Worm (Caenorhabditis elegans): ENCODE results near the gene mltn-9.

The mltn-9 gene

DNA sequence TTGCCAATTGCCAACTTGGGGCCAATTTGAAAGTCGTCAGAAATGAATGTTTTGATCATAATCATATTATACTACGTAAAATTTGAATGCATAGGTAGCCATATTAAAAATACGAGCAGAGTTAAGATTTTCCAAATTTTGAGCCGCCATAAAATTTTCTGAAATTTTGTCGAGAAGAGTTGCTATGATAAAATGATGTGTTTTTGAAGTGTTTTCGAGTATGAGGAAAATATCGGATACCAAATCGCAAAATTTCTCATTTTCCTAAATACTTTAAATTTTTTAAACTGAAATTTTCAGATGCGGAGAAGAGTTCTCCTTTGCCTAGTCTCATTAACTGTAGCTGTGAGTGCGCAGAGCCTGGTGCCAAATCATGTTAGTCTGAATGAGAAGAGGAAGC is 11.5 kb downstream of the mltn-9 start, which contains the start of gene tag-297:
tag-297 (plus strand) TSS at position 301 of the 400 bp plus-strand sequence.
- TF ChIP-seq tra-4 (tag; optimal IDR thresholded peaks at IDR 0.05) (no peak), ceh-13 (GFP tag; optimal IDR thresholded peaks at IDR 0.05) (no peak), hmg-4 (GFP tag; optimal IDR thresholded peaks at IDR 0.05) (no peak), tbx-11 (GFP tag; IDR thresholded peaks at IDR 0.05) (no peak), ets-7 (tag; optimal IDR thresholded peaks at IDR 0.05) (no peak), F13C5.2 (tag; optimal IDR thresholded peaks at IDR 0.05) (no peak), tbx-37 (GFP tag; conservative IDR thresholded peaks at IDR 0.05) (no peak), flt-1 (GFP tag; IDR thresholded peaks at IDR 0.05) (no peak), ama-1 (optimal IDR thresholded peaks at IDR 0.05) (no peak), hmbx-1 (tag; optimal IDR thresholded peaks at IDR 0.05) (no peak), ceh-36 (tag; optimal IDR thresholded peaks at IDR 0.05) (no peak), pes-1 (GFP tag; IDR thresholded peaks at IDR 0.05) (no peak), aly-1 (tag; optimal IDR thresholded peaks at IDR 0.05) (no peak), scrt-1 (GFP tag; IDR thresholded peaks at IDR 0.05) (no peak), B0310.2 (tag; optimal IDR thresholded peaks at IDR 0.05) (no peak)

DNA sequence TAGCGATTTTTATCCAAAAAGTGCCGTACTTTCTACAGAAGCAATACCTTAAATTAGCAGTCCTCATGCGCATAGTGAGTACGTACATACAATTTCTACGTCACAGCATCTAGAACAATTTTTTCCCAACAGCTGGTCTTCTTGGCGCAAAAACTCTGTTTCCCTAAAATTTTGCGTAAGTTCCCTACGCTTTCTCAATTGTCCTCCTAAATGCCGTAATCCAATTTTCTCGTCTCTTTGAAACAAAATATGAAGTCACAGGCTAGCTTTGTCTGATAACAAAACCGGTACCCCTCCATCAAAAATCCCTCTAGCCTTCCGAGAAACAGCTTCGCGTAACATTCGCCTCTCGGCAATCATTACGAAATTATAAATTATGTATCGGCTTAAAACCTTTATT is 17.0 kb downstream of the mltn-9 start, which contains the start of gene C38C6.3:
C38C6.3 (plus strand) TSS at position 301 of the 400 bp plus-strand sequence.
- TF ChIP-seq ceh-13 (GFP tag; optimal IDR thresholded peaks at IDR 0.05): no peak
- no peak for TF ChIP-seq ceh-36 (tag; optimal IDR thresholded peaks at IDR 0.05)
- no peak for TF ChIP-seq pes-1 (GFP tag; IDR thresholded peaks at IDR 0.05)
- no peak for TF ChIP-seq tbx-11 (GFP tag; IDR thresholded peaks at IDR 0.05)
- no peak for TF ChIP-seq ets-7 (tag; optimal IDR thresholded peaks at IDR 0.05)
- TF ChIP-seq F13C5.2 (tag; optimal IDR thresholded peaks at IDR 0.05): no peak

DNA sequence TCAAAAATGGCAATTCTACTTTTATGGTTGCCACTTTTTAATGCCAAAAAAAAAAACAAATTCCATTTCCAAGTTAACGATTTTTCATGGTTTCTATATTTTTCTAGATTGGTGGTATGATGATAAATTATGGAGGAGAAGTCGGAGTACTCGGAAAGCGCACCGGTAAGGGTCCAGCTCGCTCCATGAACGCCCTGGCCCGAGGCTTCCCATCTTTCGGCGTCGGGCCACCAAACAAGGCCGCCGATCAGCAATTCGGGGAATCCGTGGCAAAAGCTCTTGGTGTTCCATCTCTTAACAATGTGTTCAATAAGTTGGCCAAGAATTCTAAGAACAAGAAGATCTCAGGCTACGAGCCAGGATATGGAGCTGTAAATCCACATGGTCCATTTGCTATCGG is 18.2 kb downstream of the mltn-9 start:
- TF ChIP-seq tra-4 (tag; optimal IDR thresholded peaks at IDR 0.05) (no peak), ets-7 (tag; optimal IDR thresholded peaks at IDR 0.05) (no peak), flt-1 (GFP tag; IDR thresholded peaks at IDR 0.05) (no peak), ceh-13 (GFP tag; optimal IDR thresholded peaks at IDR 0.05) (no peak), ceh-36 (tag; optimal IDR thresholded peaks at IDR 0.05) (no peak), hmg-4 (GFP tag; optimal IDR thresholded peaks at IDR 0.05) (no peak)

DNA sequence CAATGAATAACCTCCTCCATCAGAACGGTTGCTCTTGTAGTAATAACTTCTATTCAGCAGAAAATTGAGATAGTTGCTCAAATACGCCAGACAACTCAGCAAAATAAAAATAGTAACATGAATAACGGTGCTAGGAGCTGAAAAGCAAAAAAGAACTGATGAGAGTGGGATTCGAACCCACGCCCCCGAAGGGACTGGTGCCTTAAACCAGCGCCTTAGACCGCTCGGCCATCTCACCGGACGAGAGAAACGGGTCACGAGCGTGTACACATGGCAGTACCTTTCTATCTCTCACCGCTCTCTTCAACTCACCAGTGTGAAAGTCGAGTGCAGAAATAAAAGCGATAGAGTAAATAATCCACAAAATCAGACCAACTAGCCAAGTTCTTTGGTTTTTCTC is 19.3 kb downstream of the mltn-9 start:
- TF ChIP-seq F13C5.2 (tag; optimal IDR thresholded peaks at IDR 0.05) (peak; percentile 39), pes-1 (GFP tag; IDR thresholded peaks at IDR 0.05) (peak; percentile 88), sea-1 (GFP tag; conservative IDR thresholded peaks at IDR 0.05) (peak; percentile 82), aly-1 (tag; optimal IDR thresholded peaks at IDR 0.05) (peak; percentile 24), ceh-13 (GFP tag; optimal IDR thresholded peaks at IDR 0.05) (no peak), flt-1 (GFP tag; IDR thresholded peaks at IDR 0.05) (peak; percentile 74), tbx-11 (GFP tag; IDR thresholded peaks at IDR 0.05) (peak; percentile 78), hmg-4 (GFP tag; optimal IDR thresholded peaks at IDR 0.05) (peak; percentile 47), ama-1 (optimal IDR thresholded peaks at IDR 0.05) (no peak), B0310.2 (tag; optimal IDR thresholded peaks at IDR 0.05) (peak; percentile 34), ets-7 (tag; optimal IDR thresholded peaks at IDR 0.05) (no peak), hnd-1 (tag; optimal IDR thresholded peaks at IDR 0.05) (peak; percentile 21), tra-4 (tag; optimal IDR thresholded peaks at IDR 0.05) (peak; percentile 6), hmbx-1 (tag; optimal IDR thresholded peaks at IDR 0.05) (peak; percentile 28), scrt-1 (GFP tag; IDR thresholded peaks at IDR 0.05) (peak; percentile 87), ceh-36 (tag; optimal IDR thresholded peaks at IDR 0.05) (peak; percentile 51), tbx-37 (GFP tag; conservative IDR thresholded peaks at IDR 0.05) (peak; percentile 85)

DNA sequence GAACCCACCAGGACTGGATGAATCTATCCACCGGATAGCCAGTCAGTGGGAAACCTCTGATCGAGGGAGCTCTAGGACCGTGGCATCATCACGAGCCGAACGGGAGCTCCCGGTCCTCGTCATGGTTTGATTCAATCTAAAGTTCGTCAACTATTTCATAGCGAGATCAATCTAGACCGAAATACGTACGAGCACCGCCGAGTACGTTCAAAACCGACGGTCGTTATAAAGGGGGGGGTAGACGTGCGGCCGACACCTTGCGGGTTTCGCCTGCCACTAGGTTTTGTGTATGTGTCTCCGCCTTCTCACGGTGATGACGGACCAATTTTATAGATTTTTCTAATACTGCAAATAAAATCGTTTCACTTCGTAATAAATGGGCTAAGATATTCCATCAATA is 20.1 kb downstream of the mltn-9 start:
- peak; percentile 71 for TF ChIP-seq pes-1 (GFP tag; IDR thresholded peaks at IDR 0.05)
- peak; percentile 12 for TF ChIP-seq hmg-4 (GFP tag; optimal IDR thresholded peaks at IDR 0.05)
- TF ChIP-seq tbx-11 (GFP tag; IDR thresholded peaks at IDR 0.05): peak; percentile 55; the same call in 1 of the 2 replicates
- TF ChIP-seq scrt-1 (GFP tag; IDR thresholded peaks at IDR 0.05): peak; percentile 65; the same call in 1 of the 2 replicates

DNA sequence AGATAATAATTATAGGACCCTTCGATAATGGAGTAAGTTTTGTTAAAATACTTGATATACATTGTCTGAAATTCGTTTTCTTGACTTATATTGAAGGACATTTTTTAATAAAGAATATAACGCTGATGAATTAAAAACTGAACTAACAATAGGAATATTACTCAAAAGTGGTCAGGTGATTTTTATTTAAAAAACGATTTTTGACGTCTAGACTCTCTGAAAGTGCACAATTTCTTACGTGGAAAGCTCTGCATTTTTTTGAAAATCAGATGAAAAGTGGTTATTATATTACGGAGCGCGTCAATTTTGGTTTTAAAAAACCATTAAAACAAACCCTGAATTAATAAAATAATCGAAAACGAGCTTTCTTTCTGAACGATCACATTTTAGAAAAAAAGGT is 20.9 kb downstream of the mltn-9 start, which contains the start of gene sre-13:
sre-13 (minus strand) TSS at position 101 of the 400 bp plus-strand sequence.
- TF ChIP-seq aly-1 (tag; optimal IDR thresholded peaks at IDR 0.05): no peak

DNA sequence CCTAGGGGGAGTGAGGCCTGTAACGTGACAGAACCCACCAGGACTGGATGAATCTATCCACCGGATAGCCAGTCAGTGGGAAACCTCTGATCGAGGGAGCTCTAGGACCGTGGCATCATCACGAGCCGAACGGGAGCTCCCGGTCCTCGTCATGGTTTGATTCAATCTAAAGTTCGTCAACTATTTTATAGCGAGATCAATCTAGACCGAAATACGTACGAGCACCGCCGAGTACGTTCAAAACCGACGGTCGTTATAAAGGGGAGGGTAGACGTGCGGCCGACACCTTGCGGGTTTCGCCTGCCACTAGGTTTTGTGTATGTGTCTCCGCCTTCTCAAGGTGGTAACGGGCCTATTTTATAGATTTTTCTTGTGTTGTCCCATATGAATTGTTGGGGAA is 25.6 kb downstream of the mltn-9 start:
- TF ChIP-seq pes-1 (GFP tag; IDR thresholded peaks at IDR 0.05): peak; percentile 70
- TF ChIP-seq hmg-4 (GFP tag; optimal IDR thresholded peaks at IDR 0.05): peak; percentile 29
- TF ChIP-seq flt-1 (GFP tag; IDR thresholded peaks at IDR 0.05): peak; percentile 39; the same call in 1 of the 2 replicates

DNA sequence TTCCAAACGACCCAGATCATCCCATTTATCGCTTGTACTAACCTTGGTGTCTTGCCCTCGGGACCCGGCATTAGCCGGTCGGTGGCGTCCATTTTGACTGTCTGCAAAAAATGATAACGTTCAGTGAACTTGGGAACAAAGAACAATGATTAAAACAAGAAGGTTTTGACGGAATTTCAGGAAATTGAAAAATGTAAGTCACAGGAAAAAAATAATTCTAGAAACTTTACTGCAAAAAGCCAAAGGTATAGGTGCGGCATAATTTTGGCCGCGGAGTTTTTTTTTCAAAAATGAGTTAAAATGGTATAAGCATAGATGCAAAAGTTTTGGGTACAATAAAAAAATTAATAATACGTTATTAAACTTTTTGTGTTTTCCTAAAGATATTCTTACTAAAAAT is 28.1 kb downstream of the mltn-9 start, which contains the start of gene atgp-2:
atgp-2 (minus strand) TSS at position 101 of the 400 bp plus-strand sequence.
- TF ChIP-seq hmbx-1 (tag; optimal IDR thresholded peaks at IDR 0.05) (no peak), F13C5.2 (tag; optimal IDR thresholded peaks at IDR 0.05) (no peak), aly-1 (tag; optimal IDR thresholded peaks at IDR 0.05) (no peak), ceh-36 (tag; optimal IDR thresholded peaks at IDR 0.05) (no peak)

DNA sequence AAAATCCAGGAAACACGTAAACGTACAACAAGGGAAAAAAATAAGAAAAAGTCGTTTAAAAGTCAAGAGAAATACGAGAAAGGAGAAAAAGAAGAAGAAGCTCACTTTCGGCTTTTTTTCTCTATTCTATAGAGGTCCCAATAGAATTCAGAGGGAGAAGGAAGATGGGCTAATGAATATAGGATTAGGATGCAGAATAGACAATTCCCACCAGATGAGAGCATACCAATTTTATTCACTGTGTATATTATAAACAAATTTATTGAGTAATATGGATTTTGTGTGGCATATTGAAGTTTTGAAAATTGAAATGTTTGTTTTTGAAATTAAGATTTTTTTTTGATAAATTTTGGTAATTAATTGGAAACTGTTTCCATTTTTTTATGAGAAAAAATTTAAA is 28.6 kb downstream of the mltn-9 start:
- TF ChIP-seq tbx-11 (GFP tag; IDR thresholded peaks at IDR 0.05) (no peak), flt-1 (GFP tag; IDR thresholded peaks at IDR 0.05) (no peak), scrt-1 (GFP tag; IDR thresholded peaks at IDR 0.05) (no peak), ceh-13 (GFP tag; optimal IDR thresholded peaks at IDR 0.05) (no peak), tra-4 (tag; optimal IDR thresholded peaks at IDR 0.05) (no peak), hmbx-1 (tag; optimal IDR thresholded peaks at IDR 0.05) (no peak), ama-1 (optimal IDR thresholded peaks at IDR 0.05) (no peak), F13C5.2 (tag; optimal IDR thresholded peaks at IDR 0.05) (no peak), hnd-1 (tag; optimal IDR thresholded peaks at IDR 0.05) (no peak), ets-7 (tag; optimal IDR thresholded peaks at IDR 0.05) (no peak), aly-1 (tag; optimal IDR thresholded peaks at IDR 0.05) (no peak), ceh-36 (tag; optimal IDR thresholded peaks at IDR 0.05) (no peak), pes-1 (GFP tag; IDR thresholded peaks at IDR 0.05) (no peak), B0310.2 (tag; optimal IDR thresholded peaks at IDR 0.05) (no peak)
